Fruit fly (Drosophila melanogaster): ENCODE measurements around the gene CG34393.
A peak's percentile ranks its signal among the peaks of the same experiment; 100 is the strongest.

Gene CG34393

DNA sequence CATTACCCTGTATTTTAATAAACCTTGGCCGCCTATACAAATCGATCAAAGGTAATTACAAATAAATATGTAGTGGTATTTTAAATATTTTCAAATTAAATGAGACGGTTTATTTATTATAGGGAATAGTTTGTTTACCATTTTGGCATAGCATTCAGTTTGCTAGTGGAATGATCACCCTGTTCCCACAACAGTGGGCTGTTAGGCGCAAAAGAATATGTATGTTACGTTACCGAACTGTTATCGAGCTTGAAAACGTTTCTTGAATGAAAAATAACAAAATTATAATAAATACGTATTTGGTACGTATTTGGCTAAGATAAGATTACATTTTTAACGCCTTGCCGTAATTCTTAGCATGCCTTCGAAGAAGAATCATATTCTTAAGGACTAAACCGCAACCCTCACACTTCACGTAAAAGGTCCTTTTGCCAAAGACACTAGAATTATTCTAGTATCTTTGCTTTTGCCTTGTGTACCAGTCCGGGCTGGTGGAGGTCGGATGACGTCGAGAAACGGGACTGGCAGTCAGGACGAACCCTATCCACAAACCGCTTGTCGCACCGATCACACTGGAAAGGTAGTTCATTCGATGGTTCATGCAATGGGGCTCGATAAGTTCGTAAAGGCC is 29.2 kb downstream of the CG34393 start, which contains the start of gene CG44002 (continued):
- TF ChIP-seq CG31441 (GFP tag; IDR thresholded peaks at IDR 0.05) (no peak), ab (GFP tag; optimal IDR thresholded peaks at IDR 0.05) (no peak), dm (GFP tag; optimal IDR thresholded peaks at IDR 0.05) (no peak), oc (tag; optimal IDR thresholded peaks at IDR 0.05) (no peak), sens-2 (GFP tag; IDR thresholded peaks at IDR 0.05) (no peak), shn (GFP tag; optimal IDR thresholded peaks at IDR 0.05) (no peak), YL-1 (GFP tag; optimal IDR thresholded peaks at IDR 0.05) (peak; percentile 38), lbe (GFP tag; optimal IDR thresholded peaks at IDR 0.05) (peak; percentile 15), CG4282 (GFP tag; optimal IDR thresholded peaks at IDR 0.05) (no peak), Side (GFP tag; optimal IDR thresholded peaks at IDR 0.05) (no peak), CG10274 (GFP tag; optimal IDR thresholded peaks at IDR 0.05) (no peak), lilli (GFP tag; optimal IDR thresholded peaks at IDR 0.05) (no peak), nom (GFP tag; optimal IDR thresholded peaks at IDR 0.05) (no peak), br (optimal IDR thresholded peaks at IDR 0.05) (no peak), CG6654 (GFP tag; optimal IDR thresholded peaks at IDR 0.05) (no peak), CG17186 (GFP tag; optimal IDR thresholded peaks at IDR 0.05) (peak; percentile 99), Vsx1 (GFP tag; optimal IDR thresholded peaks at IDR 0.05) (no peak), Mad (GFP tag; optimal IDR thresholded peaks at IDR 0.05) (no peak), CG7839 (tag; optimal IDR thresholded peaks at IDR 0.05) (no peak), HHEX (GFP tag; optimal IDR thresholded peaks at IDR 0.05) (no peak), vnd (GFP tag; IDR thresholded peaks at IDR 0.05; ENCODE audit: partially characterized antibody) (no peak), CG31365 (tag; optimal IDR thresholded peaks at IDR 0.05) (no peak), dimm (GFP tag; IDR thresholded peaks at IDR 0.05) (no peak), CG6254 (GFP tag; optimal IDR thresholded peaks at IDR 0.05) (peak; percentile 99), crp (GFP tag; optimal IDR thresholded peaks at IDR 0.05) (peak in 1 of 2 experiments; percentile 27), Hmr (GFP tag; optimal IDR thresholded peaks at IDR 0.05) (no peak), CG2116 (GFP tag; optimal IDR thresholded peaks at IDR 0.05) (peak; percentile 3), CG30403 (GFP tag; optimal IDR thresholded peaks at IDR 0.05) (no peak), nerfin-1 (tag; optimal IDR thresholded peaks at IDR 0.05) (no peak), CG17568 (GFP tag; optimal IDR thresholded peaks at IDR 0.05) (no peak), CG31224 (GFP tag; IDR thresholded peaks at IDR 0.05) (no peak), CG8478 (optimal IDR thresholded peaks at IDR 0.05) (no peak), trem (tag; optimal IDR thresholded peaks at IDR 0.05) (peak; percentile 27), CG3065 (GFP tag; optimal IDR thresholded peaks at IDR 0.05) (no peak), CG14441 (GFP tag; IDR thresholded peaks at IDR 0.05) (no peak), CG12659 (GFP tag; optimal IDR thresholded peaks at IDR 0.05) (peak; percentile 30), ATbp (GFP tag; optimal IDR thresholded peaks at IDR 0.05) (no peak), stc (GFP tag; IDR thresholded peaks at IDR 0.05) (no peak), CG9437 (GFP tag; optimal IDR thresholded peaks at IDR 0.05) (peak; percentile 81), E2f2 (GFP tag; IDR thresholded peaks at IDR 0.05) (peak; percentile 65), Spps (tag; optimal IDR thresholded peaks at IDR 0.05) (no peak), ato (GFP tag; IDR thresholded peaks at IDR 0.05; ENCODE audit: partially characterized antibody) (no peak), sens (GFP tag) (peak; percentile 68), sob (GFP tag; IDR thresholded peaks at IDR 0.05) (no peak), B-H2 (GFP tag; optimal IDR thresholded peaks at IDR 0.05) (no peak), CG10267 (tag; optimal IDR thresholded peaks at IDR 0.05) (peak; percentile 14), tna (GFP tag; IDR thresholded peaks at IDR 0.05; ENCODE audit: partially characterized antibody) (no peak), CG10431 (GFP tag; optimal IDR thresholded peaks at IDR 0.05) (no peak), sug (tag; optimal IDR thresholded peaks at IDR 0.05) (no peak), Fer2 (tag; optimal IDR thresholded peaks at IDR 0.05) (no peak), repo (GFP tag; optimal IDR thresholded peaks at IDR 0.05) (no peak)

Measured in whole organism, embryonic.